Fruit fly (Drosophila melanogaster) whole organism, wandering third instar larva: Measurements from ENCODE around the gene Argk1.

Experiments used
- CG32264 ChIP-seq: fragments of 200-800 bp; sonication (Bioruptor generic); optimal IDR thresholded peaks from 2 replicates; lab custom pipeline; 2016; ENCODE audit warnings: missing biosample characterization, missing genetic modification characterization
- CrebA ChIP-seq: fragments of 200-800 bp; sonication (Bioruptor generic); optimal IDR thresholded peaks from 2 replicates; lab custom pipeline; 2016; ENCODE audit warnings: missing biosample characterization, mild to moderate bottlenecking, missing genetic modification characterization, borderline replicate concordance
- Dfd ChIP-seq: fragments of >200 bp; optimal IDR thresholded peaks from 2 replicates; lab custom pipeline; 2017; ENCODE audit warnings: missing biosample characterization, missing genetic modification characterization
- Dif ChIP-seq: fragments of 200-275, 200-300 bp; sonication (Bioruptor generic); optimal IDR thresholded peaks from 2 replicates; lab custom pipeline; 2018; ENCODE audit warnings: missing biosample characterization, missing genetic modification characterization; ENCODE audit not compliant: partially characterized antibody
- GATAd ChIP-seq: sonication (Bioruptor generic); optimal IDR thresholded peaks from 2 replicates; lab custom pipeline; 2016; ENCODE audit warnings: missing biosample characterization, missing genetic modification characterization
- Hnf4 ChIP-seq: fragments of 200-800 bp; sonication (Bioruptor generic); optimal IDR thresholded peaks from 2 replicates; lab custom pipeline; 2016; ENCODE audit warnings: missing biosample characterization, mild to moderate bottlenecking, missing genetic modification characterization
- Hr83 ChIP-seq: fragments of 200-300 bp; sonication (Bioruptor generic); optimal IDR thresholded peaks from 2 replicates; lab custom pipeline; 2016; ENCODE audit warnings: missing biosample characterization, mild to moderate bottlenecking, missing genetic modification characterization, moderate library complexity; ENCODE audit not compliant: poor library complexity, severe bottlenecking
- Jra ChIP-seq: sonication (Bioruptor generic); optimal IDR thresholded peaks from 2 replicates; lab custom pipeline; 2016; ENCODE audit warnings: missing biosample characterization, missing genetic modification characterization
- Mio ChIP-seq: sonication (Bioruptor generic); optimal IDR thresholded peaks from 2 replicates; lab custom pipeline; 2016; ENCODE audit warnings: missing biosample characterization, missing genetic modification characterization
- N ChIP-seq: fragments of >200 bp; optimal IDR thresholded peaks from 2 replicates; lab custom pipeline; 2018; ENCODE audit warnings: missing biosample characterization, missing external identifiers, missing genetic modification characterization
- OdsH ChIP-seq: fragments of 200-800 bp; sonication (Bioruptor generic); optimal IDR thresholded peaks from 2 replicates; lab custom pipeline; 2016; ENCODE audit warnings: missing biosample characterization, mild to moderate bottlenecking, missing genetic modification characterization
- Rel ChIP-seq, 2 experiments: fragments of 200-800 bp; sonication (Bioruptor generic) in 1 of 2; optimal IDR thresholded peaks; 2 replicates in 1 of 2; 3 replicates in 1 of 2; lab custom pipeline; 2016 to 2019; ENCODE audit warnings: mild to moderate bottlenecking in 2 of 2, missing biosample characterization in 2 of 2, missing genetic modification characterization in 2 of 2, moderate library complexity in 1 of 2
- Vsx2 ChIP-seq: fragments of 200-300, 225-300 bp; sonication (Bioruptor generic); optimal IDR thresholded peaks from 2 replicates; lab custom pipeline; 2018; ENCODE audit warnings: missing biosample characterization, missing genetic modification characterization; ENCODE audit not compliant: partially characterized antibody
- br ChIP-seq: fragments of 200-800 bp; sonication (Bioruptor generic); optimal IDR thresholded peaks from 2 replicates; lab custom pipeline; 2016; ENCODE audit warnings: missing biosample characterization, missing genetic modification characterization
- brk ChIP-seq: fragments of 200-800 bp; sonication (Bioruptor generic); optimal IDR thresholded peaks from 2 replicates; lab custom pipeline; 2016; ENCODE audit warnings: missing biosample characterization, mild to moderate bottlenecking, missing genetic modification characterization
- dl ChIP-seq, 2 experiments: fragments of 175-275, 200-275 bp in 1 of 2; fragments of 200-275 bp in 1 of 2; sonication (Bioruptor generic); optimal IDR thresholded peaks; lab custom pipeline; 2018; ENCODE audit warnings: mild to moderate bottlenecking in 2 of 2, missing biosample characterization in 2 of 2, missing genetic modification characterization in 2 of 2, moderate library complexity in 2 of 2; ENCODE audit not compliant: partially characterized antibody in 2 of 2, insufficient read depth in 1 of 2
- dsf ChIP-seq: sonication (Bioruptor generic); optimal IDR thresholded peaks from 2 replicates; lab custom pipeline; 2016; ENCODE audit warnings: missing biosample characterization, missing genetic modification characterization, borderline replicate concordance
- ey ChIP-seq: fragments of 200-800 bp; sonication (Bioruptor generic); optimal IDR thresholded peaks from 2 replicates; lab custom pipeline; 2016; ENCODE audit warnings: missing biosample characterization, missing genetic modification characterization
- jim ChIP-seq: fragments of 175-275, 200-325 bp; sonication (Bioruptor generic); optimal IDR thresholded peaks from 2 replicates; lab custom pipeline; 2016; ENCODE audit warnings: missing biosample characterization, mild to moderate bottlenecking, missing genetic modification characterization
- pan ChIP-seq: fragments of >200 bp; optimal IDR thresholded peaks from 2 replicates; lab custom pipeline; 2017
- rgr ChIP-seq: fragments of 200-800 bp; sonication (Bioruptor generic); optimal IDR thresholded peaks from 3 replicates; lab custom pipeline; 2016; ENCODE audit warnings: missing biosample characterization, mild to moderate bottlenecking, missing genetic modification characterization
- sage ChIP-seq: fragments of 200-800 bp; sonication (Bioruptor generic); optimal IDR thresholded peaks from 2 replicates; lab custom pipeline; 2016; ENCODE audit warnings: missing biosample characterization, mild to moderate bottlenecking, missing genetic modification characterization
- sv ChIP-seq: fragments of 200-800 bp; sonication (Bioruptor generic); optimal IDR thresholded peaks from 3 replicates; lab custom pipeline; 2016; ENCODE audit warnings: missing biosample characterization, missing genetic modification characterization

Gene Argk1

DNA sequence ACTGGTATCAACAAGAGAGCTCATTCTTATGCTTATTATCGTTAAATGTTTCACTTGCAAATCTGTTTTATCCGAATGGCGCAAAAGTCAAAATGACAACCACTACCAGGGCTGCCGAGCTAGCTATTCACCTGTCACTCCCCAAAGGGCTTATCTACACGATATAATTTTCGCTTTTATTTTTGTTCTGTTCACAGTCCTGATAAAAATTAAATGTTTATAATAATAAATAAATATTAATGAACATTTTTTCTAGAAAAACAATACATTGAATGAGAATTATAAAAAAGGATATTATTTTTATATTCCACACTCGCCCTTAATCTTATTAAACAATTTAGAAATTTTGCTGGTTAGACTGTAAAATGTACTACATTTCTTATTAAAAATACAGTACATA lies 56.1 kb downstream of the Argk1 start, which contains the start of gene CG5194:
CG5194 (minus strand) TSS at position 101 of the 400 bp plus-strand sequence.
- no peak for TF ChIP-seq N
- TF ChIP-seq brk (GFP tag; lab: Kevin White, UChicago), result no peak
- TF ChIP-seq dsf (GFP tag; lab: Kevin White, UChicago), result no peak
- no peak for TF ChIP-seq jim (GFP tag; lab: Kevin White, UChicago)
- TF ChIP-seq, all 38 proteins: peak for 0

dm6 chr3L:9004788-9005246 lies 61.0 kb downstream of the Argk1 start, which contains the start of gene Doc3:
Gene Doc3, plus strand, starts transcription at chr3L:9005196.
- TF ChIP-seq Hnf4 (GFP tag; lab: Kevin White, UChicago) (no peak), dsf (GFP tag; lab: Kevin White, UChicago) (no peak), OdsH (no peak), Vsx2 (peak; percentile 95), Dif (GFP tag; lab: Kevin White, UChicago) (peak; percentile 93), CG32264 (no peak), br (GFP tag; lab: Kevin White, UChicago) (no peak), brk (GFP tag; lab: Kevin White, UChicago) (no peak), sv (no peak), Rel (GFP tag; optimal IDR thresholded peaks at IDR 0.05; lab: Kevin White, UChicago) (no peak), Rel (tag; optimal IDR thresholded peaks at IDR 0.05; lab: Kevin White, UChicago) (peak; percentile 11), rgr (GFP tag; lab: Kevin White, UChicago) (no peak), dl (GFP tag; optimal IDR thresholded peaks at IDR 0.05; lab: Kevin White, UChicago; ENCODE audit: insufficient read depth in 1 of 2, partially characterized antibody in 2 of 2) (peak; percentile 40 to 70)
- TF ChIP-seq, all 38 proteins: peak for 4

DNA sequence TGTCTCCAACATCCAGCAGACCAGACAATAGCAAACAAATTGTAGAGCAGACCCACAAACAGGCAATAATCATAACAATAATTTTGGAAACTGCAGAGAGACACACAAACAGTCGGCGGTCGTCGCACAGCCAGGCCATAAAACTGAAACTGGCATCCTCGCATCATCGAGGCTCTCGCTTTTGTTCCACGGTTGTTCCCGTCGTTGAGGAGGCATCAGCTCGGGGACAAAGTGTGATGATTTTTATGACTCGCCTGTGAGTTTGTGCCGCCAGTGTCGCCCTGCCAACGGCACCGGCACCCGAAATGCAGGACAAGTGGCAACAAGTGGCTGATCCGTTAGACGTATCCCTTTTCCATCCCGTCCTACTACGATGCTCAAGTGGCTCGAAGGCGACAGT lies 62.5 kb downstream of the Argk1 start:
- TF ChIP-seq Rel (GFP tag; optimal IDR thresholded peaks at IDR 0.05; lab: Kevin White, UChicago) (no peak), Rel (tag; optimal IDR thresholded peaks at IDR 0.05; lab: Kevin White, UChicago) (no peak), jim (GFP tag; lab: Kevin White, UChicago) (no peak), Hr83 (GFP tag; lab: Kevin White, UChicago) (no peak), GATAd (no peak), pan (no peak), Vsx2 (no peak), CG32264 (no peak), rgr (GFP tag; lab: Kevin White, UChicago) (no peak), CrebA (GFP tag; lab: Kevin White, UChicago) (no peak), Dfd (GFP tag; lab: Kevin White, UChicago) (no peak), Mio (GFP tag; lab: Kevin White, UChicago) (no peak), Hnf4 (GFP tag; lab: Kevin White, UChicago) (no peak)

dm6 chr3L:9002527-9002926 lies 63.3 kb downstream of the Argk1 start:
- TF ChIP-seq pan, result no peak
- no peak for TF ChIP-seq Jra (GFP tag; lab: Kevin White, UChicago)
- no peak for TF ChIP-seq dl (GFP tag; optimal IDR thresholded peaks at IDR 0.05; lab: Kevin White, UChicago; ENCODE audit: insufficient read depth in 1 of 2, partially characterized antibody in 2 of 2)
- TF ChIP-seq sage, result no peak
- TF ChIP-seq ey (GFP tag; lab: Kevin White, UChicago), result no peak
- no peak for TF ChIP-seq CG32264
